Worm (Caenorhabditis elegans) whole organism, midembryonic: ENCODE data around the gene gpa-7.

Source experiments
- cog-1 ChIP-seq: sonication (generic microtip); optimal IDR thresholded peaks from 2 replicates; lab custom pipeline; 2016; ENCODE audit warnings: missing genetic modification characterization, missing compliant biosample characterization
- flt-1 ChIP-seq: fragments of 200-800 bp; sonication (Bioruptor generic); IDR thresholded peaks from 2 replicates; pipeline ENCODE4 v1.3.6; 2022; ENCODE audit warnings: missing genetic modification characterization, missing compliant biosample characterization
- klf-2 ChIP-seq: fragments of 200-800 bp; sonication (Bioruptor generic); conservative IDR thresholded peaks from 2 replicates; pipeline ENCODE4 v1.3.6; 2022; ENCODE audit warnings: missing genetic modification reagents, missing genetic modification characterization, missing compliant biosample characterization
- tab-1 ChIP-seq: fragments of 200-800 bp; sonication (Bioruptor generic); IDR thresholded peaks from 2 replicates; pipeline ENCODE4 v1.3.6; 2022; ENCODE audit warnings: missing genetic modification characterization, missing compliant biosample characterization
- ztf-23 ChIP-seq: fragments of 200-800 bp; sonication (Bioruptor generic); IDR thresholded peaks from 2 replicates; pipeline ENCODE4 v1.3.6; 2022; ENCODE audit warnings: missing genetic modification reagents, missing genetic modification characterization, missing compliant biosample characterization

DNA sequence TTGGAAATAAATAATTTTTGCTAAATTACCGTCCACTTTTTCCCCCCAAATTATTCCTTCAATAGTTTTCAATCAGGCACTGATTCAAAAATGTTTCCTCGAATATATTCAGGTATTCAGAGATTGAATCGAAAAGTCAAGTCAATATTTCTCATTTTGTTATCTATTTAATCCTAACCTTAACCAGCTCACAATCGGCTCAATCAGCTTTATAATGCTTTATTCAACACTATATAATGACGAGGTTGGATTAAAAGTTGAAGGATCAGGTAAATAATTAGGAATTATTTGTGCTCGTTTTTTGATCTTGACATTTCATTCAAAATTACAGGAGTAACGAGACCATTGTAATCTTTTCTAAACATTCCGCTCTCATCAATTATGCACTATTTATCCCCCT is 26.7 kb downstream of the gpa-7 start:
- TF ChIP-seq tab-1: no peak
- TF ChIP-seq flt-1 (GFP tag; lab: Robert Waterston, UW): no peak
- no peak for TF ChIP-seq cog-1 (tag; lab: Kevin White, UChicago)
- TF ChIP-seq klf-2 (GFP tag; lab: Robert Waterston, UW): no peak
- TF ChIP-seq ztf-23 (GFP tag; lab: Robert Waterston, UW): no peak
